Fruit fly (Drosophila melanogaster): ENCODE measurements around the gene rtp.

Gene rtp

DNA sequence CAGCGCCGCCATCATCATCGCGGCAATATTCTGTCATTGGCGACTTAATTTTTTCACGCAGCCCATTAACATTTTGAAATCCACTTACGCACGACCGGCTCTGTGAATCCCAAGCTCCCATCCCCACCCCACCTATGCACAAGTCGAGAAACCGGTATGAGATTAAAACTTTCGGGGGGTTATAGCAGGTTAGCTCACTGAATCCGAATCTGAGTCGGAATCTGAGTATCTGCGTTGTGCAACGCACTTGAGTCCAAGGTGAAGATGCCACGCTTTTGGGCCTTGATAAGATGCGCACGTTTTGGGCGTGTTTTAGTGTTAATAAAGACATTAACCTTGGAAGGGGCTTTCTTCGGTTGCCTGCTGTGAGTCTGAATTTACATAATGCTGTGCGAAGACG lies 9.8 kb upstream of the rtp start (continued):
- TF ChIP-seq CTCF (GFP tag; optimal IDR thresholded peaks at IDR 0.05) (no peak), Pdp1 (GFP tag; optimal IDR thresholded peaks at IDR 0.05) (peak in 1 of 2 experiments; percentile 86), D19B (GFP tag; optimal IDR thresholded peaks at IDR 0.05) (no peak), ranshi (GFP tag; IDR thresholded peaks at IDR 0.05) (no peak), CG4360 (GFP tag; IDR thresholded peaks at IDR 0.05) (no peak), CG15269 (tag; optimal IDR thresholded peaks at IDR 0.05) (peak; percentile 51)

DNA sequence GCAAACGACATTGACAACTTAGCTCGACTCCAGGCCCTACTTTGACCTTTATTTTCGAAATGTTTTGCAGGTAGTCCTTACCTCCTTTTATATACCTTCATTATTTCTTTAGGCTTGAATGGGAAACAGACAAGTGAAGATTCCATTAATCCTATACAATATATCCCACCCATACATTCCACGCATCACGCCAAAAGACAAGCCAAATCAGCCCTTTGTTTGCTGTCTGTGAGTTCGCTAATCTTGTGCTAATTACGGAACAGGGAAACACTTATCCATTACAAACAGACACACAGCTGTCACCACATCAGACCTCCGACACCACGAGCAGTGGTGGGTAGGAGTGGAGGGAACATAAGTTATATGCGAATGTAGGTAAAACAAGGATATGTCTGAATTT lies 3.6 kb upstream of the rtp start, which contains the start of gene CG33293:
CG33293 (minus strand) TSS at position 15 of the 400 bp plus-strand sequence.
- TF ChIP-seq CHES-1-like (GFP tag; optimal IDR thresholded peaks at IDR 0.05) (no peak), CG33213 (GFP tag; optimal IDR thresholded peaks at IDR 0.05) (no peak), tll (GFP tag; optimal IDR thresholded peaks at IDR 0.05) (peak in 1 of 2 experiments; percentile 58), CG10565 (GFP tag; optimal IDR thresholded peaks at IDR 0.05) (no peak), CG1529 (GFP tag; optimal IDR thresholded peaks at IDR 0.05) (no peak), stwl (tag; optimal IDR thresholded peaks at IDR 0.05) (no peak), zen (tag; optimal IDR thresholded peaks at IDR 0.05) (peak; percentile 66), tx (GFP tag; optimal IDR thresholded peaks at IDR 0.05) (no peak), CG7357 (GFP tag; IDR thresholded peaks at IDR 0.05) (no peak), psq (GFP tag; optimal IDR thresholded peaks at IDR 0.05) (no peak), HLH4C (GFP tag; IDR thresholded peaks at IDR 0.05; ENCODE audit: partially characterized antibody) (no peak), Nf-YA (GFP tag; IDR thresholded peaks at IDR 0.05) (no peak), Stat92E (GFP tag; optimal IDR thresholded peaks at IDR 0.05) (no peak), sens (GFP tag) (peak; percentile 13)

DNA sequence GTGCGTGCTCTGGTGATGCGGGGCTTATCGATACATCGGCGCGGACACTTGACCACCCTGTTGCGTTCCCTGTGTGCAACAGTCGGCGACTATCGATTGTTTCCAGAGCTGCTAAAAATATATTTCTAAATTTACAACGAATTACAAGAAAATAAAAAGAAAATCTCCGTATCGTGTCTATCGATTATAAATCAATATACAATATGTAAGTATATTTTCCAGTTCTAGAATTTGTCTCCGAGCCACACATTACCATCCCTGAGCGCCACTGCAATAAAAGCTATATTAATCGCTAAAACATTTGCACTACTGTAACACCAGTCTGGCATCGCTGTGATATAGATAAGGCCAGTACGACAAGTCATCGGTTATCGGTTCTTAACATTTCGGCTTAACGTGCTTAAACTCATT lies 4.9 kb downstream of the rtp start, which contains the start of the genes Kat60 and Mms19:
Kat60 (minus strand) TSS at position 13 of the 411 bp plus-strand sequence.
Mms19 (plus strand) TSS at position 347 of the 411 bp plus-strand sequence.
- TF ChIP-seq NfI (GFP tag; optimal IDR thresholded peaks at IDR 0.05): peak; percentile 40
- no peak for TF ChIP-seq CG12769 (tag; optimal IDR thresholded peaks at IDR 0.05)
- peak; percentile 90 for TF ChIP-seq hbn (GFP tag; IDR thresholded peaks at IDR 0.05; ENCODE audit: partially characterized antibody)
- TF ChIP-seq Meics (GFP tag; optimal IDR thresholded peaks at IDR 0.05): peak; percentile 32
- TF ChIP-seq bcd (GFP tag; optimal IDR thresholded peaks at IDR 0.05): peak; percentile 69
- TF ChIP-seq CG2116 (GFP tag; optimal IDR thresholded peaks at IDR 0.05): peak; percentile 97
- TF ChIP-seq CG1602 (GFP tag; optimal IDR thresholded peaks at IDR 0.05): peak; percentile 61
- TF ChIP-seq CG1792 (GFP tag; optimal IDR thresholded peaks at IDR 0.05): peak; percentile 14
- TF ChIP-seq esg (GFP tag; conservative IDR thresholded peaks at IDR 0.05): peak; percentile 70
- peak; percentile 44 for TF ChIP-seq CG4820 (GFP tag; optimal IDR thresholded peaks at IDR 0.05)
- peak; percentile 3 for TF ChIP-seq CG4282 (GFP tag; optimal IDR thresholded peaks at IDR 0.05)
- peak; percentile 60 for TF ChIP-seq jumu (GFP tag; optimal IDR thresholded peaks at IDR 0.05)
- TF ChIP-seq caup (GFP tag; optimal IDR thresholded peaks at IDR 0.05; ENCODE audit: severe bottlenecking): no peak
- no peak for TF ChIP-seq cg (GFP tag; optimal IDR thresholded peaks at IDR 0.05)
- peak; percentile 39; the same call in 2 of the 3 replicates for TF ChIP-seq Optix (GFP tag; IDR thresholded peaks at IDR 0.05)
- peak; percentile 46 for TF ChIP-seq gcm (GFP tag; optimal IDR thresholded peaks at IDR 0.05)
- TF ChIP-seq CG9932 (GFP tag; IDR thresholded peaks at IDR 0.05): peak; percentile 91
- no peak for TF ChIP-seq Awh (GFP tag; IDR thresholded peaks at IDR 0.05)
- TF ChIP-seq CG10654 (GFP tag; optimal IDR thresholded peaks at IDR 0.05): peak; percentile 50
- TF ChIP-seq zfh1 (GFP tag; IDR thresholded peaks at IDR 0.05): peak; percentile 69; the same call in 2 of the 3 replicates
- peak; percentile 74 for TF ChIP-seq CG4404 (GFP tag; IDR thresholded peaks at IDR 0.05)
- TF ChIP-seq CG9609 (GFP tag; optimal IDR thresholded peaks at IDR 0.05): peak; percentile 57
- TF ChIP-seq kni (GFP tag; optimal IDR thresholded peaks at IDR 0.05): peak; percentile 33
- no peak for TF ChIP-seq CTCF (GFP tag; optimal IDR thresholded peaks at IDR 0.05)
- no peak for TF ChIP-seq sug (tag; optimal IDR thresholded peaks at IDR 0.05)
- TF ChIP-seq corto (GFP tag; optimal IDR thresholded peaks at IDR 0.05): no peak
- no peak for TF ChIP-seq ftz-f1 (GFP tag; optimal IDR thresholded peaks at IDR 0.05)
- TF ChIP-seq so (GFP tag; IDR thresholded peaks at IDR 0.05): no peak
- no peak for TF ChIP-seq pros (GFP tag; optimal IDR thresholded peaks at IDR 0.05)
- TF ChIP-seq Rx (GFP tag; IDR thresholded peaks at IDR 0.05): 0 out of 2 replicates have a peak, but pooled peaks have one; percentile 30
